Worm (Caenorhabditis elegans): ENCODE results near the gene F45H10.2.

Gene F45H10.2

DNA sequence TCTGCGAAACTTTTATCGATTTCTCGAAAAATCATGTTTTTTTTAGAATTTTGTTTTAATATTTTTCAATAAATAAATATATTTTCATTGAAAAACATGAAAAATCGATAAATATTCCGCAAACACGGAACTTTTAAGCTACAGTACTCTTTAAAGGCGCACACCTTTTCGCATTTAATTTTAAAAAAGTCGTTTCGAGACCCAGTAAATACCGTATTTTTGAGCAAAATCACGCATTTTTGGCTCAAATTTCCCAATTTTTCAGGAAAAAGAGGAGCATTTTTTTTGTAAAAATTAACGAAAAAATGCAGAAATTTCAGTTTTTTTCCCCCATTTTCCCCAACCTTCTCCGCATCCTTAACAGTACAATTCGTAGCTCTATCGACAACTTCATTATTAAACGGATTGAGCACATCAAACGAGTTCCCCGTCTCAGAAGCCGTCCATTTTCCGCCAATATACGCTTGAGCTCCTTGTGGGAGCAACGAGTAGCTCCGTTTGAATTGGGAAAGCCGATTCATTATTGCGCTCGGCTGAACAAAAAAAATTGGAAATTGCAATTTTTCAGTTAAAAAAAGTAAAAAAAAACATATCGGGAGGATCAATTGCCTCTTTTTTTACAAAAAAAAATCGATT is 1.5 kb downstream of the F45H10.2 start, which contains the start of gene alh-7:
TSS of gene alh-7 (minus strand) at position 533 of the 636 bp plus-strand sequence.
- TF ChIP-seq ceh-63 (GFP tag; optimal IDR thresholded peaks at IDR 0.05) (no peak), nhr-85 (tag) (no peak), F16B12.6 (tag; optimal IDR thresholded peaks at IDR 0.05) (no peak)

ce11 chrII:13489896-13490295 is 3.0 kb downstream of the F45H10.2 start:
- no peak for TF ChIP-seq nhr-28 (tag; optimal IDR thresholded peaks at IDR 0.05)
- no peak for TF ChIP-seq sptf-1 (tag; optimal IDR thresholded peaks at IDR 0.05)
- TF ChIP-seq ztf-4 (tag; optimal IDR thresholded peaks at IDR 0.05) = no peak
- TF ChIP-seq pax-3 (tag; optimal IDR thresholded peaks at IDR 0.05) = no peak
- no peak for TF ChIP-seq isw-1 (GFP tag; IDR thresholded peaks at IDR 0.05)
- no peak for TF ChIP-seq aly-2 (tag; optimal IDR thresholded peaks at IDR 0.05)
- TF ChIP-seq ets-5 (GFP tag; IDR thresholded peaks at IDR 0.05) = no peak
- no peak for TF ChIP-seq ama-1 (optimal IDR thresholded peaks at IDR 0.05)
- no peak for TF ChIP-seq nhr-12 (tag; optimal IDR thresholded peaks at IDR 0.05)
- TF ChIP-seq zip-4 (GFP tag; optimal IDR thresholded peaks at IDR 0.05) = no peak
- TF ChIP-seq egl-27 (tag; optimal IDR thresholded peaks at IDR 0.05) = no peak
- no peak for TF ChIP-seq unc-98 (GFP tag; IDR thresholded peaks at IDR 0.05)
- TF ChIP-seq lin-39 (tag; optimal IDR thresholded peaks at IDR 0.05) = no peak
- no peak for TF ChIP-seq mef-2 (tag; optimal IDR thresholded peaks at IDR 0.05)

DNA sequence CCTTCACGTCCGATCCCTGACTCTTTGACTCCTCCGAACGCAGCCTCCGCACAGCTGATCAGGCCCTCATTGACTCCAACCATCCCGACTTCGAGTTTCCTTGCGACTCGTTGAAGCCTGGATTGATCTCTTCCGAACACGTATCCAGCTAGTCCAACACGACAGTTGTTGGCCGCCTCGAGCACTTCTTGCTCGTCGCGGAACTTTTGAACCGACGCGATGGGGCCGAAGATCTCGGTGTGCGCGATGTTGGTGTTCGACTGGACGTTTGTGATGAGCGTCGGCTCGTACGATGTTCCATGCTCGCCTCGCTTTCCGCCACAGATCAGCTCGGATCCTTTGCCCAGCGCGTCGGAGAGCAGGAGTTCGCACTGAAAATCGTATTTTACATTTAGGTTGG is 5.3 kb downstream of the F45H10.2 start:
- TF ChIP-seq unc-86 (tag; optimal IDR thresholded peaks at IDR 0.05) = no peak
- 0 out of 2 replicates have a peak, but pooled peaks have one; percentile 11 for TF ChIP-seq grh-1 (GFP tag; IDR thresholded peaks at IDR 0.05)

DNA sequence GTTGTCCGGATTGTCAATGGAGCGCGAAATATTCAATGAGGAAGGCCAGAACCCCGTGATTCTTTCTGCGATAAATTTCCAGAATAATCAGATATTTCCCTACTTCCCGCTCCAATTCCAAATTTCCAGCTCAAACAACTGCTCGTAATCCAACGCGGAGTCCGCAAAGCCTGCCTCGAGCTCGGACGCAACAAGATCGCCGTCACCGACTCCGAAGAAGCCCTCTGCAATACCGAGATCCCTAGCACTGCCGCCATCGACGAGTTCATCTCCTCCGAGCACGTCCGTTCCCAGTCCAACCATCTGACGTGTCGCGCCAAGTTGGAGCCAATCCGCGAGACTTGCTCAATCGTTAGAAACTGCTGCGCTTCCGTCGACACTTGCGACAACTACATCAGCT is 7.7 kb downstream of the F45H10.2 start:
- no peak for TF ChIP-seq egl-27 (tag; optimal IDR thresholded peaks at IDR 0.05)
- TF ChIP-seq pag-3 (tag; optimal IDR thresholded peaks at IDR 0.05; ENCODE audit: borderline replicate concordance, insufficient read depth) = no peak

ce11 chrII:13484108-13484507 is 8.7 kb downstream of the F45H10.2 start:
- TF ChIP-seq nhr-90 (tag; optimal IDR thresholded peaks at IDR 0.05; ENCODE audit: poor library complexity) (no peak), lin-14 (GFP tag; optimal IDR thresholded peaks at IDR 0.05) (no peak), ceh-88 (GFP tag; IDR thresholded peaks at IDR 0.05) (no peak), efl-1 (optimal IDR thresholded peaks at IDR 0.05) (no peak), efl-1 (GFP tag; optimal IDR thresholded peaks at IDR 0.05 in 1 of 2) (peak in 1 of 2 experiments; percentile 21), nhr-28 (tag; optimal IDR thresholded peaks at IDR 0.05) (no peak)

ce11 chrII:13481781-13482455 is 10.9 kb downstream of the F45H10.2 start, which contains the start of gene E01G4.6:
E01G4.6 (plus strand) TSS chrII:13482405.
- TF ChIP-seq efl-1 (optimal IDR thresholded peaks at IDR 0.05) (no peak), efl-1 (GFP tag; optimal IDR thresholded peaks at IDR 0.05 in 1 of 2) (peak in 1 of 2 experiments; percentile 70), sptf-1 (tag; optimal IDR thresholded peaks at IDR 0.05) (no peak)

ce11 chrII:13479424-13479823 is 13.4 kb downstream of the F45H10.2 start:
- TF ChIP-seq ceh-82 (tag; optimal IDR thresholded peaks at IDR 0.05) (no peak), efl-1 (optimal IDR thresholded peaks at IDR 0.05) (no peak), efl-1 (GFP tag; optimal IDR thresholded peaks at IDR 0.05 in 1 of 2) (peak in 1 of 2 experiments; percentile 65), C04F5.9 (tag; optimal IDR thresholded peaks at IDR 0.05) (no peak), nhr-47 (tag; optimal IDR thresholded peaks at IDR 0.05) (no peak), ceh-8 (GFP tag; optimal IDR thresholded peaks at IDR 0.05) (no peak), nhr-71 (tag; optimal IDR thresholded peaks at IDR 0.05) (no peak), hlh-4 (tag; optimal IDR thresholded peaks at IDR 0.05) (no peak), tbx-2 (tag; optimal IDR thresholded peaks at IDR 0.05) (no peak), lin-39 (tag; optimal IDR thresholded peaks at IDR 0.05) (no peak)

Measured in whole organism, L1 larva.